Worm (Caenorhabditis elegans) whole organism, early embryonic: ENCODE results near the gene ubq-1.
A peak's percentile ranks its signal among the peaks of the same experiment; 100 is the strongest.

ENCODE experiments used
- B0310.2 ChIP-seq: sonication (generic microtip); optimal IDR thresholded peaks from 2 replicates; lab custom pipeline; 2016; ENCODE audit warnings: mild to moderate bottlenecking, missing genetic modification characterization, missing compliant biosample characterization
- F13C5.2 ChIP-seq: sonication (generic microtip); optimal IDR thresholded peaks from 2 replicates; lab custom pipeline; 2017; ENCODE audit warnings: mild to moderate bottlenecking, missing genetic modification characterization, inconsistent platforms, missing compliant biosample characterization
- aly-1 ChIP-seq: sonication (generic microtip); optimal IDR thresholded peaks from 2 replicates; lab custom pipeline; 2016; ENCODE audit warnings: missing genetic modification characterization, missing compliant biosample characterization
- ama-1 ChIP-seq: fragments of 150-350 bp; optimal IDR thresholded peaks from 2 replicates; lab custom pipeline; 2014
- ceh-13 ChIP-seq: fragments of 200-800 bp; sonication (Bioruptor generic); optimal IDR thresholded peaks from 2 replicates; lab custom pipeline; 2018; ENCODE audit warnings: mild to moderate bottlenecking, missing genetic modification characterization, missing compliant biosample characterization
- ceh-36 ChIP-seq: sonication (generic microtip); optimal IDR thresholded peaks from 2 replicates; lab custom pipeline; 2016; ENCODE audit warnings: missing genetic modification characterization, inconsistent platforms, missing compliant biosample characterization
- ets-7 ChIP-seq: sonication (generic microtip); optimal IDR thresholded peaks from 2 replicates; lab custom pipeline; 2016; ENCODE audit warnings: missing genotype, missing genetic modification characterization, missing compliant biosample characterization
- flt-1 ChIP-seq: fragments of 200-800 bp; sonication (Bioruptor generic); IDR thresholded peaks from 2 replicates; pipeline ENCODE4 v1.3.6; 2022; ENCODE audit warnings: missing genetic modification characterization, missing compliant biosample characterization
- hmbx-1 ChIP-seq: sonication (generic microtip); optimal IDR thresholded peaks from 2 replicates; lab custom pipeline; 2016; ENCODE audit warnings: mild to moderate bottlenecking, missing genetic modification characterization, missing compliant biosample characterization
- hmg-4 ChIP-seq: fragments of 200-800 bp; sonication (Bioruptor generic); optimal IDR thresholded peaks from 2 replicates; lab custom pipeline; 2018; ENCODE audit warnings: mild to moderate bottlenecking, missing genetic modification characterization, missing compliant biosample characterization
- hnd-1 ChIP-seq: sonication (generic microtip); optimal IDR thresholded peaks from 2 replicates; lab custom pipeline; 2016; ENCODE audit warnings: missing genetic modification characterization, missing compliant biosample characterization
- pes-1 ChIP-seq: fragments of 200-800 bp; sonication (Bioruptor generic); IDR thresholded peaks from 2 replicates; pipeline ENCODE4 v1.3.6; 2022; ENCODE audit warnings: missing genetic modification reagents, missing genetic modification characterization, missing compliant biosample characterization
- scrt-1 ChIP-seq: fragments of 200-800 bp; sonication (Bioruptor generic); IDR thresholded peaks from 2 replicates; pipeline ENCODE4 v1.3.6; 2022; ENCODE audit warnings: missing genetic modification characterization, missing compliant biosample characterization
- sea-1 ChIP-seq: fragments of 200-800 bp; sonication (Bioruptor generic); conservative IDR thresholded peaks from 2 replicates; pipeline ENCODE4 v1.3.6; 2022; ENCODE audit warnings: missing genetic modification characterization, missing compliant biosample characterization
- tbx-11 ChIP-seq: fragments of 200-800 bp; sonication (Bioruptor generic); IDR thresholded peaks from 2 replicates; pipeline ENCODE4 v1.3.6; 2022; ENCODE audit warnings: missing genetic modification characterization, missing compliant biosample characterization
- tbx-37 ChIP-seq: fragments of 200-800 bp; sonication (Bioruptor generic); conservative IDR thresholded peaks from 2 replicates; pipeline ENCODE4 v1.3.6; 2022; ENCODE audit warnings: missing genetic modification reagents, missing genetic modification characterization, missing compliant biosample characterization
- tra-4 ChIP-seq: sonication (generic microtip); optimal IDR thresholded peaks from 2 replicates; lab custom pipeline; 2017; ENCODE audit warnings: missing genetic modification characterization, missing compliant biosample characterization

Gene ubq-1

ce11 chrIII:5936992-5937391 is 3.1 kb upstream of the ubq-1 start, which contains the start of gene EGAP1.1:
Gene EGAP1.1 (minus strand): TSS chrIII:5937220.
- TF ChIP-seq hnd-1 = no peak
- TF ChIP-seq tra-4 (tag; lab: Kevin White, UChicago) = no peak
- no peak for TF ChIP-seq flt-1
- TF ChIP-seq sea-1 = no peak

ce11 chrIII:5938013-5938412 is 2.0 kb upstream of the ubq-1 start:
- TF ChIP-seq flt-1 = no peak
- TF ChIP-seq hmg-4 (GFP tag; lab: Kevin White, UChicago) = no peak
- no peak for TF ChIP-seq tra-4 (tag; lab: Kevin White, UChicago)
- TF ChIP-seq tbx-11 (GFP tag; lab: Robert Waterston, UW) = no peak
- TF ChIP-seq ceh-13 = no peak
- no peak for TF ChIP-seq pes-1 (GFP tag; lab: Robert Waterston, UW)
- TF ChIP-seq ceh-36 (tag; lab: Kevin White, UChicago) = no peak
- no peak for TF ChIP-seq scrt-1 (GFP tag; lab: Robert Waterston, UW)
- no peak for TF ChIP-seq hmbx-1 (tag; lab: Kevin White, UChicago)
- no peak for TF ChIP-seq sea-1
- no peak for TF ChIP-seq ama-1 (lab: Kevin White, UChicago)

ce11 chrIII:5938790-5939452 is 1.1 kb upstream of the ubq-1 start:
- no peak for TF ChIP-seq hmbx-1 (tag; lab: Kevin White, UChicago)
- TF ChIP-seq flt-1 = no peak
- no peak for TF ChIP-seq tbx-11 (GFP tag; lab: Robert Waterston, UW)
- TF ChIP-seq ceh-36 (tag; lab: Kevin White, UChicago) = no peak
- TF ChIP-seq scrt-1 (GFP tag; lab: Robert Waterston, UW) = no peak
- no peak for TF ChIP-seq hmg-4 (GFP tag; lab: Kevin White, UChicago)
- TF ChIP-seq tra-4 (tag; lab: Kevin White, UChicago) = no peak
- TF ChIP-seq ets-7 = no peak
- TF ChIP-seq hnd-1 = no peak
- no peak for TF ChIP-seq ceh-13
- TF ChIP-seq pes-1 (GFP tag; lab: Robert Waterston, UW) = no peak
- TF ChIP-seq aly-1 (tag; lab: Kevin White, UChicago) = no peak
- no peak for TF ChIP-seq tbx-37 (GFP tag; lab: Robert Waterston, UW)
- TF ChIP-seq ama-1 (lab: Kevin White, UChicago) = no peak
- no peak for TF ChIP-seq B0310.2
- no peak for TF ChIP-seq sea-1

ce11 chrIII:5940525-5940974 is 496 bp downstream of the ubq-1 start:
- TF ChIP-seq flt-1 = 0 out of 2 replicates have a peak, but pooled peaks have one; percentile 30
- TF ChIP-seq scrt-1 (GFP tag; lab: Robert Waterston, UW) = 0 out of 2 replicates have a peak, but pooled peaks have one; percentile 8
- TF ChIP-seq ceh-13 = no peak
- TF ChIP-seq tbx-11 (GFP tag; lab: Robert Waterston, UW) = peak; percentile 5; the same call in 1 of the 2 replicates

ce11 chrIII:5942104-5942503 is 2.0 kb downstream of the ubq-1 start:
- TF ChIP-seq ama-1 (lab: Kevin White, UChicago) = no peak
- TF ChIP-seq F13C5.2 = no peak
- no peak for TF ChIP-seq ets-7
- TF ChIP-seq tbx-11 (GFP tag; lab: Robert Waterston, UW) = no peak
- TF ChIP-seq flt-1 = no peak
- no peak for TF ChIP-seq ceh-13
- TF ChIP-seq aly-1 (tag; lab: Kevin White, UChicago) = no peak
- TF ChIP-seq hnd-1 = no peak
- TF ChIP-seq B0310.2 = no peak
- TF ChIP-seq ceh-36 (tag; lab: Kevin White, UChicago) = no peak
- no peak for TF ChIP-seq sea-1
- no peak for TF ChIP-seq pes-1 (GFP tag; lab: Robert Waterston, UW)
- TF ChIP-seq tbx-37 (GFP tag; lab: Robert Waterston, UW) = no peak
- TF ChIP-seq tra-4 (tag; lab: Kevin White, UChicago) = no peak

ce11 chrIII:5943368-5944180 is 3.5 kb downstream of the ubq-1 start:
- no peak for TF ChIP-seq hnd-1
- TF ChIP-seq sea-1 = peak; percentile 18; the same call in 1 of the 2 replicates
- TF ChIP-seq B0310.2 = no peak
- no peak for TF ChIP-seq scrt-1 (GFP tag; lab: Robert Waterston, UW)
- no peak for TF ChIP-seq ama-1 (lab: Kevin White, UChicago)
- no peak for TF ChIP-seq aly-1 (tag; lab: Kevin White, UChicago)
- TF ChIP-seq F13C5.2 = no peak
- TF ChIP-seq tra-4 (tag; lab: Kevin White, UChicago) = no peak
- no peak for TF ChIP-seq ceh-13
- TF ChIP-seq ceh-36 (tag; lab: Kevin White, UChicago) = no peak
- no peak for TF ChIP-seq pes-1 (GFP tag; lab: Robert Waterston, UW)
- TF ChIP-seq hmg-4 (GFP tag; lab: Kevin White, UChicago) = peak; percentile 12
- peak; percentile 20; the same call in 1 of the 2 replicates for TF ChIP-seq flt-1
- TF ChIP-seq ets-7 = no peak
- no peak for TF ChIP-seq hmbx-1 (tag; lab: Kevin White, UChicago)
- TF ChIP-seq tbx-37 (GFP tag; lab: Robert Waterston, UW) = no peak
- no peak for TF ChIP-seq tbx-11 (GFP tag; lab: Robert Waterston, UW)

ce11 chrIII:5945865-5946264 is 5.8 kb downstream of the ubq-1 start, which contains the start of gene F25B5.5:
Gene F25B5.5 (minus strand): TSS chrIII:5946124.
- no peak for TF ChIP-seq tbx-37 (GFP tag; lab: Robert Waterston, UW)
- TF ChIP-seq F13C5.2 = no peak
- no peak for TF ChIP-seq B0310.2
- TF ChIP-seq aly-1 (tag; lab: Kevin White, UChicago) = no peak
- no peak for TF ChIP-seq tbx-11 (GFP tag; lab: Robert Waterston, UW)
